Fruit fly (Drosophila melanogaster) whole organism, prepupa: ENCODE data around the gene CG16711.
A peak's percentile ranks its signal among the peaks of the same experiment; 100 is the strongest.

Experiments
- Blimp-1 ChIP-seq: fragments of 200-800 bp; sonication (Bioruptor generic); optimal IDR thresholded peaks from 3 replicates; lab custom pipeline; 2017; ENCODE audit warnings: missing biosample characterization, missing genetic modification characterization, mild to moderate bottlenecking, moderate library complexity, missing genetic modification reagents
- CG10669 ChIP-seq: fragments of 200-800 bp; sonication (Bioruptor generic); optimal IDR thresholded peaks from 3 replicates; lab custom pipeline; 2018; ENCODE audit warnings: missing biosample characterization, mild to moderate bottlenecking, missing genetic modification characterization, moderate library complexity
- CG11762 ChIP-seq: fragments of 200-800 bp; sonication (Bioruptor generic); optimal IDR thresholded peaks from 3 replicates; lab custom pipeline; 2016; ENCODE audit warnings: missing biosample characterization, missing genetic modification characterization; ENCODE audit not compliant: insufficient read depth
- CG11902 ChIP-seq: fragments of 200-800 bp; sonication (Bioruptor generic); optimal IDR thresholded peaks from 3 replicates; lab custom pipeline; 2016; ENCODE audit warnings: missing biosample characterization, missing genetic modification characterization
- CG15336 ChIP-seq: fragments of 200-800 bp; sonication (Bioruptor generic); IDR thresholded peaks from 2 replicates; pipeline ENCODE4 v1.3.6; 2022; ENCODE audit warnings: missing biosample characterization, missing genetic modification characterization
- CG1621 ChIP-seq: fragments of 200-800 bp; sonication (Bioruptor generic); optimal IDR thresholded peaks from 3 replicates; lab custom pipeline; 2018; ENCODE audit warnings: missing biosample characterization, mild to moderate bottlenecking, missing genetic modification characterization
- CG16779 ChIP-seq: fragments of 200-800 bp; sonication (Bioruptor generic); optimal IDR thresholded peaks from 3 replicates; lab custom pipeline; 2017; ENCODE audit warnings: missing biosample characterization, mild to moderate bottlenecking, missing genetic modification characterization
- CG3032 ChIP-seq: fragments of 200-800 bp; optimal IDR thresholded peaks from 2 replicates; lab custom pipeline; 2019; ENCODE audit warnings: missing biosample characterization, mild to moderate bottlenecking, missing genetic modification characterization, moderate library complexity
- CG31627 ChIP-seq: fragments of 200-800 bp; sonication (Bioruptor generic); optimal IDR thresholded peaks from 3 replicates; lab custom pipeline; 2016; ENCODE audit warnings: missing biosample characterization, missing genetic modification characterization
- CG32006 ChIP-seq: fragments of 200-800 bp; sonication (Bioruptor generic); optimal IDR thresholded peaks from 3 replicates; lab custom pipeline; 2017; ENCODE audit warnings: missing biosample characterization, mild to moderate bottlenecking, missing genetic modification characterization
- CG3919 ChIP-seq: fragments of 200-800 bp; sonication (Bioruptor generic); optimal IDR thresholded peaks from 3 replicates; lab custom pipeline; 2016; ENCODE audit warnings: missing biosample characterization, missing genetic modification characterization
- CG4318 ChIP-seq: fragments of 200-800 bp; sonication (Bioruptor generic); optimal IDR thresholded peaks from 3 replicates; lab custom pipeline; 2017; ENCODE audit warnings: missing biosample characterization, mild to moderate bottlenecking, missing genetic modification characterization
- CG6163 ChIP-seq: fragments of 200-800 bp; sonication (Bioruptor generic); IDR thresholded peaks from 3 replicates; pipeline ENCODE4 v1.3.6; 2022; ENCODE audit warnings: missing biosample characterization, missing genetic modification characterization
- CG6276 ChIP-seq: fragments of 200-800 bp; sonication (Bioruptor generic); optimal IDR thresholded peaks from 2 replicates; lab custom pipeline; 2017; ENCODE audit warnings: missing biosample characterization, mild to moderate bottlenecking, missing genetic modification characterization
- CG6792 ChIP-seq: fragments of 200-800 bp; sonication (Bioruptor generic); optimal IDR thresholded peaks from 3 replicates; lab custom pipeline; 2016; ENCODE audit warnings: missing biosample characterization, missing genetic modification characterization
- CG6808 ChIP-seq: fragments of 200-800 bp; sonication (Bioruptor generic); optimal IDR thresholded peaks from 3 replicates; lab custom pipeline; 2017; ENCODE audit warnings: missing biosample characterization, missing genetic modification characterization, mild to moderate bottlenecking, moderate library complexity, missing genetic modification reagents
- CG6854 ChIP-seq: fragments of 200-800 bp; sonication (Bioruptor generic); optimal IDR thresholded peaks from 2 replicates; lab custom pipeline; 2017; ENCODE audit warnings: missing biosample characterization, mild to moderate bottlenecking, missing genetic modification characterization
- CG8119 ChIP-seq: fragments of 200-800 bp; sonication (Bioruptor generic); IDR thresholded peaks from 3 replicates; pipeline ENCODE4 v1.3.6; 2022; ENCODE audit warnings: missing biosample characterization, missing genetic modification characterization
- CG9139 ChIP-seq: fragments of 200-800 bp; sonication (Bioruptor generic); optimal IDR thresholded peaks from 3 replicates; lab custom pipeline; 2017; ENCODE audit warnings: missing biosample characterization, mild to moderate bottlenecking, missing genetic modification characterization
- Eip75B ChIP-seq: fragments of 200-800 bp; sonication (Bioruptor generic); optimal IDR thresholded peaks from 3 replicates; lab custom pipeline; 2016; ENCODE audit warnings: missing biosample characterization, missing genetic modification characterization
- Eip78C ChIP-seq: fragments of 200-800 bp; sonication (Bioruptor generic); peaks from one replicate; lab custom pipeline; 2016; ENCODE audit warnings: missing biosample characterization, missing genetic modification characterization
- Eip93F ChIP-seq: fragments of 200-800 bp; sonication (Bioruptor generic); optimal IDR thresholded peaks from 2 replicates; lab custom pipeline; 2016; ENCODE audit warnings: missing biosample characterization, mild to moderate bottlenecking, missing genetic modification characterization
- Ets96B ChIP-seq: fragments of 200-800 bp; optimal IDR thresholded peaks from 2 replicates; lab custom pipeline; 2019; ENCODE audit warnings: missing biosample characterization, mild to moderate bottlenecking, missing genetic modification characterization, moderate library complexity
- Gug ChIP-seq: fragments of 200-800 bp; sonication (Bioruptor generic); IDR thresholded peaks from 2 replicates; pipeline ENCODE4 v1.3.6; 2022; ENCODE audit warnings: missing biosample characterization, missing genetic modification characterization
- Hr38 ChIP-seq: sonication (Bioruptor generic); optimal IDR thresholded peaks from 2 replicates; lab custom pipeline; 2016; ENCODE audit warnings: missing biosample characterization, missing genetic modification characterization
- Hr39 ChIP-seq: fragments of 200-800 bp; sonication (Bioruptor generic); optimal IDR thresholded peaks from 2 replicates; lab custom pipeline; 2016; ENCODE audit warnings: missing biosample characterization, missing genetic modification characterization
- Hr4 ChIP-seq: fragments of 200-800 bp; sonication (Bioruptor generic); optimal IDR thresholded peaks from 3 replicates; lab custom pipeline; 2016; ENCODE audit warnings: missing biosample characterization, missing genetic modification characterization
- Lpt ChIP-seq: fragments of 200-800 bp; sonication (Bioruptor generic); optimal IDR thresholded peaks from 3 replicates; lab custom pipeline; 2016; ENCODE audit warnings: missing biosample characterization, missing genetic modification characterization
- Met ChIP-seq: fragments of 200-800 bp; sonication (Bioruptor generic); optimal IDR thresholded peaks from 3 replicates; lab custom pipeline; 2016; ENCODE audit warnings: missing biosample characterization, missing genetic modification characterization
- Sox102F ChIP-seq: fragments of 200-800 bp; sonication (Bioruptor generic); optimal IDR thresholded peaks from 2 replicates; lab custom pipeline; 2016; ENCODE audit warnings: missing biosample characterization, mild to moderate bottlenecking, missing genetic modification characterization
- acj6 ChIP-seq: fragments of 200-800 bp; sonication (Bioruptor generic); optimal IDR thresholded peaks from 3 replicates; lab custom pipeline; 2016; ENCODE audit warnings: missing biosample characterization, missing genetic modification characterization
- cyc ChIP-seq: fragments of 200-800 bp; sonication (Bioruptor generic); optimal IDR thresholded peaks from 3 replicates; lab custom pipeline; 2016; ENCODE audit warnings: missing biosample characterization, missing genetic modification characterization
- dac ChIP-seq: fragments of 200-800 bp; sonication (Bioruptor generic); optimal IDR thresholded peaks from 2 replicates; lab custom pipeline; 2017; ENCODE audit warnings: missing biosample characterization, mild to moderate bottlenecking, missing genetic modification characterization
- eg ChIP-seq: fragments of 200-800 bp; sonication (Bioruptor generic); IDR thresholded peaks from 3 replicates; pipeline ENCODE4 v1.3.6; 2022; ENCODE audit warnings: missing biosample characterization, missing genetic modification characterization
- esn ChIP-seq: fragments of 200-800 bp; sonication (Bioruptor generic); optimal IDR thresholded peaks from 2 replicates; lab custom pipeline; 2016; ENCODE audit warnings: missing biosample characterization, mild to moderate bottlenecking, missing genetic modification characterization, moderate library complexity
- fd59A ChIP-seq: fragments of 200-800 bp; sonication (Bioruptor generic); optimal IDR thresholded peaks from 2 replicates; lab custom pipeline; 2017; ENCODE audit warnings: missing biosample characterization, mild to moderate bottlenecking, missing genetic modification characterization, missing genetic modification reagents
- fd85E ChIP-seq: fragments of 200-800 bp; sonication (Bioruptor generic); optimal IDR thresholded peaks from 3 replicates; lab custom pipeline; 2016; ENCODE audit warnings: missing biosample characterization, missing genetic modification characterization
- fkh ChIP-seq: fragments of 200-800 bp; sonication (Bioruptor generic); optimal IDR thresholded peaks from 3 replicates; lab custom pipeline; 2017; ENCODE audit warnings: missing biosample characterization, mild to moderate bottlenecking, missing genetic modification characterization, moderate library complexity
- lz ChIP-seq: fragments of 200-800 bp; sonication (Bioruptor generic); optimal IDR thresholded peaks from 3 replicates; lab custom pipeline; 2016; ENCODE audit warnings: missing biosample characterization, missing genetic modification characterization
- net ChIP-seq: fragments of 200-800 bp; sonication (Bioruptor generic); optimal IDR thresholded peaks from 3 replicates; lab custom pipeline; 2016; ENCODE audit warnings: missing biosample characterization, missing genetic modification characterization
- pdm3 ChIP-seq: fragments of 200-800 bp; sonication (Bioruptor generic); optimal IDR thresholded peaks from 3 replicates; lab custom pipeline; 2016; ENCODE audit warnings: missing biosample characterization, missing genetic modification characterization
- salr ChIP-seq, 2 experiments: fragments of 200-800 bp; sonication (Bioruptor generic); optimal IDR thresholded peaks; 3 replicates each; lab custom pipeline; 2016 to 2018; ENCODE audit warnings: missing biosample characterization in 2 of 2, missing genetic modification characterization in 2 of 2, mild to moderate bottlenecking in 1 of 2
- spab ChIP-seq: fragments of 200-800 bp; sonication (Bioruptor generic); optimal IDR thresholded peaks from 2 replicates; lab custom pipeline; 2017; ENCODE audit warnings: missing biosample characterization, mild to moderate bottlenecking, missing genetic modification characterization, missing genetic modification reagents
- svp ChIP-seq: fragments of 200-800 bp; sonication (Bioruptor generic); peaks from one replicate; lab custom pipeline; 2016; ENCODE audit warnings: missing biosample characterization, missing genetic modification characterization
- topi ChIP-seq: fragments of 200-800 bp; sonication (Bioruptor generic); optimal IDR thresholded peaks from 3 replicates; lab custom pipeline; 2016; ENCODE audit warnings: missing biosample characterization, missing genetic modification characterization
- vri ChIP-seq: fragments of 200-800 bp; sonication (Bioruptor generic); optimal IDR thresholded peaks from 3 replicates; lab custom pipeline; 2016; ENCODE audit warnings: missing biosample characterization, mild to moderate bottlenecking, missing genetic modification characterization

Gene CG16711

DNA sequence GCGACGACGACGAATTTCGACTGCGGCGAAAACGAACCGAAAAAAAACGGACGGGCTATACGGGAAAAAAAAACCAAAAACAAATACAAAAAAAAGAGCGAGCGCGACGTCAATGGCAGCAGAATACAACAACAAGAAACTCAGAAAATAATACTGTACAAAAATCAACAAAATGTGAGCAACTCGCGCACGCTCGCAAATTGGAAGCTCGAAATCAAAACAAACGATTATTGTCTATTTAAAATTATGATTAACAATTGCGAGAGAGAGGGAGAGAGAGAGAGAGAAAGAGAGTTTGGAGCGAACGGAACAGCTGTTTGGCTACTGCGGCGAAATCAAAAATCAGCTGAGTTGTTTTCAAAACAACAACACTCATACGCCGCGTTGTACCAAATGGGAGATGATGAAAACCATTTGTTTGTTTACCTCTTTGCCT is 28.6 kb upstream of the CG16711 start (continued):
- TF ChIP-seq CG6808 (GFP tag; lab: Kevin White, UChicago), result no peak
- TF ChIP-seq Eip78C (GFP tag; lab: Kevin White, UChicago), result peak; percentile 71
- TF ChIP-seq CG6792 (GFP tag; lab: Kevin White, UChicago), result no peak
- TF ChIP-seq CG1621 (tag; lab: Kevin White, UChicago), result no peak
- no peak for TF ChIP-seq CG3032
- no peak for TF ChIP-seq CG11762
- TF ChIP-seq CG3919 (GFP tag; lab: Kevin White, UChicago), result no peak
- TF ChIP-seq CG11902 (GFP tag; lab: Kevin White, UChicago), result no peak
- TF ChIP-seq Met (GFP tag; lab: Kevin White, UChicago), result peak; percentile 40
- peak; percentile 83 for TF ChIP-seq CG6163 (GFP tag; lab: Robert Waterston, UW)
- TF ChIP-seq Hr38 (GFP tag; lab: Kevin White, UChicago), result no peak
- TF ChIP-seq CG32006 (GFP tag; lab: Kevin White, UChicago), result no peak
- TF ChIP-seq CG8119 (GFP tag; lab: Robert Waterston, UW), result peak; percentile 69; the same call in 2 of the 3 replicates
- no peak for TF ChIP-seq cyc
- no peak for TF ChIP-seq Eip75B (GFP tag; lab: Kevin White, UChicago)
- no peak for TF ChIP-seq pdm3
- no peak for TF ChIP-seq spab
- no peak for TF ChIP-seq CG9139 (GFP tag; lab: Kevin White, UChicago)
- no peak for TF ChIP-seq Ets96B (tag; lab: Kevin White, UChicago)
- no peak for TF ChIP-seq dac (GFP tag; lab: Kevin White, UChicago)
- TF ChIP-seq CG10669 (GFP tag; lab: Kevin White, UChicago), result no peak
- TF ChIP-seq net, result peak; percentile 72
- TF ChIP-seq Sox102F (GFP tag; lab: Kevin White, UChicago), result peak; percentile 48
- no peak for TF ChIP-seq CG31627 (GFP tag; lab: Kevin White, UChicago)
- peak; percentile 83 for TF ChIP-seq CG6854 (GFP tag; lab: Kevin White, UChicago)
- TF ChIP-seq Eip93F, result peak; percentile 49
- TF ChIP-seq vri, result peak; percentile 90
- TF ChIP-seq fd59A (GFP tag; lab: Kevin White, UChicago), result no peak
- TF ChIP-seq Hr4 (GFP tag; lab: Kevin White, UChicago), result no peak
- peak; percentile 92 for TF ChIP-seq CG6276 (GFP tag; lab: Kevin White, UChicago)

DNA sequence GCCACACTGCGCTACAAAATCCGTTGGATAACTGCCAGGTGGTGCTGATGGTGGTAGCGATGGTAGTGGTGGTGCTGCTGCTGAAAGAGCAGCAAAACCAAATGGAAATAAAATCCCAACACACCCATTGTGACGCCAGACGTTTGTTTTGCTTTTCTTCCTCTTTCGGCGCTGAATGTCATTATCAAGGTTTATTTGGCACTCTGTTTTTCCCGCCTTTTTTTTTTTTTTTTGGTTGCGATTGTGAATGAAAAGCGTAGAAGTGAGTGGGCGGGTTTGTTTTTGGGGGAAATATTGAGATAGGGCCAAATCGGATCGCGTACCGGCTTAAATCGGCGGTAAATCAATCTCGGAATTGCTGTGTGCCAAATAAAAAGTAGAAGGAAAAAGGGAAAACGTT is 26.9 kb upstream of the CG16711 start:
- peak; percentile 48 for TF ChIP-seq svp (GFP tag; lab: Kevin White, UChicago)
- TF ChIP-seq Hr39 (GFP tag; lab: Kevin White, UChicago), result no peak
- TF ChIP-seq fd85E, result no peak
- no peak for TF ChIP-seq Hr4 (GFP tag; lab: Kevin White, UChicago)

dm6 chr3L:9678007-9678497 is 26.1 kb upstream of the CG16711 start:
- TF ChIP-seq Sox102F (GFP tag; lab: Kevin White, UChicago) (no peak), Eip78C (GFP tag; lab: Kevin White, UChicago) (peak; percentile 87), CG6808 (GFP tag; lab: Kevin White, UChicago) (no peak), CG3032 (no peak), CG3919 (GFP tag; lab: Kevin White, UChicago) (peak; percentile 1), Hr39 (GFP tag; lab: Kevin White, UChicago) (peak; percentile 36), CG6854 (GFP tag; lab: Kevin White, UChicago) (no peak), Met (GFP tag; lab: Kevin White, UChicago) (peak; percentile 52), eg (GFP tag; lab: Robert Waterston, UW) (no peak), Gug (GFP tag; lab: Robert Waterston, UW) (no peak), lz (GFP tag; lab: Kevin White, UChicago) (peak; percentile 41), CG6276 (GFP tag; lab: Kevin White, UChicago) (no peak), salr (GFP tag; optimal IDR thresholded peaks at IDR 0.05; lab: Kevin White, UChicago) (peak in 1 of 2 experiments; percentile 21), CG6792 (GFP tag; lab: Kevin White, UChicago) (peak; percentile 28), Eip93F (no peak), acj6 (GFP tag; lab: Kevin White, UChicago) (no peak), CG15336 (GFP tag; lab: Robert Waterston, UW) (peak; percentile 41), CG11902 (GFP tag; lab: Kevin White, UChicago) (no peak), esn (GFP tag; lab: Kevin White, UChicago) (peak; percentile 52), CG31627 (GFP tag; lab: Kevin White, UChicago) (peak; percentile 21), CG32006 (GFP tag; lab: Kevin White, UChicago) (no peak), vri (peak; percentile 59), CG16779 (tag; lab: Kevin White, UChicago) (no peak), Lpt (no peak), fkh (GFP tag; lab: Kevin White, UChicago) (peak; percentile 66), topi (peak; percentile 19), Blimp-1 (GFP tag; lab: Kevin White, UChicago) (no peak), Eip75B (GFP tag; lab: Kevin White, UChicago) (no peak), CG4318 (GFP tag; lab: Kevin White, UChicago) (peak; percentile 32), Hr38 (GFP tag; lab: Kevin White, UChicago) (no peak)
